Worm (Caenorhabditis elegans) whole organism, L1 larva: Measurements from ENCODE around the gene ung-1.

Source experiments
- C16A3.4 ChIP-seq: fragments of 150-350 bp; optimal IDR thresholded peaks from 2 replicates; lab custom pipeline; 2014; ENCODE audit warnings: missing biosample characterization, missing genetic modification characterization
- C34B4.2 ChIP-seq: sonication (generic microtip); optimal IDR thresholded peaks from 2 replicates; lab custom pipeline; 2017; ENCODE audit warnings: mild to moderate bottlenecking, missing genetic modification characterization, missing compliant biosample characterization
- aha-1 ChIP-seq: fragments of 150-350 bp; optimal IDR thresholded peaks from 2 replicates; lab custom pipeline; 2014; ENCODE audit warnings: missing biosample characterization, missing genetic modification characterization
- alr-1 ChIP-seq: fragments of 200-800 bp; sonication (Bioruptor generic); optimal IDR thresholded peaks from 2 replicates; lab custom pipeline; 2018; ENCODE audit warnings: borderline replicate concordance, mild to moderate bottlenecking, missing genetic modification characterization, missing compliant biosample characterization
- ama-1 ChIP-seq: fragments of 150-350 bp; optimal IDR thresholded peaks from 2 replicates; lab custom pipeline; 2014
- ceh-63 ChIP-seq: fragments of 200-800 bp; sonication (Bioruptor generic); optimal IDR thresholded peaks from 2 replicates; lab custom pipeline; 2018; ENCODE audit warnings: mild to moderate bottlenecking, missing genetic modification characterization, missing compliant biosample characterization
- ceh-82 ChIP-seq, 3 experiments: fragments of 150-350 bp in 1 of 3; sonication (generic microtip) in 2 of 3; optimal IDR thresholded peaks; 2 replicates each; lab custom pipeline; 2014 to 2017; ENCODE audit warnings: missing biosample characterization in 3 of 3, missing genetic modification characterization in 3 of 3
- ceh-88 ChIP-seq: fragments of 200-800 bp; sonication (Bioruptor generic); IDR thresholded peaks from 2 replicates; pipeline ENCODE4 v1.3.6; 2022; ENCODE audit warnings: missing genetic modification characterization, missing compliant biosample characterization
- ceh-90 ChIP-seq: sonication (generic microtip); optimal IDR thresholded peaks from 2 replicates; lab custom pipeline; 2016; ENCODE audit warnings: missing genetic modification characterization, missing compliant biosample characterization
- ces-1 ChIP-seq: fragments of 150-350 bp; optimal IDR thresholded peaks from 2 replicates; lab custom pipeline; 2014; ENCODE audit warnings: missing biosample characterization, missing genetic modification reagents, missing genetic modification characterization
- efl-1 ChIP-seq, 4 experiments: fragments of 150-350 bp; optimal IDR thresholded peaks in 3 of 4; peaks in 1 of 4; 1 replicate in 1 of 4; 2 replicates in 3 of 4; lab custom pipeline; 2014; ENCODE audit warnings: missing biosample characterization in 2 of 4, missing genetic modification characterization in 2 of 4, missing genetic modification reagents in 2 of 4
- efl-3 ChIP-seq: fragments of 200-800 bp; sonication (Bioruptor generic); optimal IDR thresholded peaks from 2 replicates; lab custom pipeline; 2018; ENCODE audit warnings: mild to moderate bottlenecking, missing genetic modification characterization, missing compliant biosample characterization
- egl-27 ChIP-seq, 2 experiments: fragments of 150-350 bp in 1 of 2; sonication (generic microtip); optimal IDR thresholded peaks; 3 replicates each; lab custom pipeline; 2017 to 2018; ENCODE audit warnings: missing biosample characterization in 2 of 2, missing genetic modification characterization in 2 of 2, missing genetic modification reagents in 2 of 2
- fkh-10 ChIP-seq: sonication (generic microtip); optimal IDR thresholded peaks from 2 replicates; lab custom pipeline; 2017; ENCODE audit warnings: missing biosample characterization, missing genetic modification reagents, missing genetic modification characterization
- fkh-4 ChIP-seq: sonication (generic microtip); optimal IDR thresholded peaks from 2 replicates; lab custom pipeline; 2016; ENCODE audit warnings: missing compliant biosample characterization, missing genetic modification characterization, borderline replicate concordance
- fkh-8 ChIP-seq: sonication (generic microtip); optimal IDR thresholded peaks from 2 replicates; lab custom pipeline; 2016; ENCODE audit warnings: mild to moderate bottlenecking, missing genetic modification characterization, missing compliant biosample characterization
- grh-1 ChIP-seq: fragments of 200-800 bp; sonication (Bioruptor generic); IDR thresholded peaks from 2 replicates; pipeline ENCODE4 v1.3.6; 2022; ENCODE audit warnings: missing genetic modification reagents, missing genetic modification characterization, missing compliant biosample characterization
- hlh-17 ChIP-seq: fragments of 200-800 bp; sonication (Bioruptor generic); optimal IDR thresholded peaks from 2 replicates; lab custom pipeline; 2018; ENCODE audit warnings: missing genetic modification characterization, mild to moderate bottlenecking, missing compliant biosample characterization, moderate library complexity, borderline replicate concordance
- hpl-2 ChIP-seq: fragments of 150-350 bp; optimal IDR thresholded peaks from 2 replicates; lab custom pipeline; 2014; ENCODE audit warnings: missing biosample characterization, missing genetic modification reagents, missing genetic modification characterization
- irx-1 ChIP-seq: sonication (generic microtip); optimal IDR thresholded peaks from 2 replicates; lab custom pipeline; 2016; ENCODE audit warnings: missing genetic modification characterization, missing compliant biosample characterization
- isw-1 ChIP-seq: fragments of 200-800 bp; sonication (Bioruptor generic); IDR thresholded peaks from 2 replicates; pipeline ENCODE4 v1.3.6; 2022; ENCODE audit warnings: missing genetic modification characterization, missing compliant biosample characterization
- lin-13 ChIP-seq: fragments of 150-350 bp; optimal IDR thresholded peaks from 2 replicates; lab custom pipeline; 2014; ENCODE audit warnings: missing biosample characterization, missing genetic modification reagents, missing genetic modification characterization
- lin-15B ChIP-seq: fragments of 150-350 bp; sonication (generic microtip); optimal IDR thresholded peaks from 3 replicates; lab custom pipeline; 2014; ENCODE audit warnings: missing biosample characterization, missing genetic modification characterization
- lin-35 ChIP-seq, 2 experiments: fragments of 150-350 bp; optimal IDR thresholded peaks; 2 replicates each; lab custom pipeline; 2014; ENCODE audit warnings: missing biosample characterization in 2 of 2, missing genetic modification characterization in 2 of 2, missing genetic modification reagents in 2 of 2
- lin-39 ChIP-seq: fragments of 150-350 bp; optimal IDR thresholded peaks from 2 replicates; lab custom pipeline; 2014; ENCODE audit warnings: missing biosample characterization, missing genetic modification reagents, missing genetic modification characterization
- lsy-2 ChIP-seq, 2 experiments: fragments of 150-350 bp; optimal IDR thresholded peaks; 2 replicates each; lab custom pipeline; 2014; ENCODE audit warnings: missing biosample characterization in 2 of 2, missing genetic modification characterization in 2 of 2
- mab-9 ChIP-seq: fragments of 200-800 bp; sonication (Bioruptor generic); IDR thresholded peaks from 2 replicates; pipeline ENCODE4 v1.3.6; 2022; ENCODE audit warnings: missing genetic modification reagents, missing genetic modification characterization, missing compliant biosample characterization
- nhr-12 ChIP-seq: sonication (generic microtip); optimal IDR thresholded peaks from 2 replicates; lab custom pipeline; 2017; ENCODE audit warnings: missing biosample characterization, missing genetic modification characterization
- nhr-19 ChIP-seq: fragments of 200-800 bp; sonication (Bioruptor generic); conservative IDR thresholded peaks from 2 replicates; pipeline ENCODE4 v1.3.6; 2022; ENCODE audit warnings: missing genetic modification characterization, missing compliant biosample characterization
- nhr-20 ChIP-seq: sonication (generic microtip); optimal IDR thresholded peaks from 2 replicates; lab custom pipeline; 2016; ENCODE audit warnings: mild to moderate bottlenecking, missing genetic modification characterization, missing compliant biosample characterization
- nhr-237 ChIP-seq: fragments of 150-350 bp; optimal IDR thresholded peaks from 2 replicates; lab custom pipeline; 2014; ENCODE audit warnings: missing biosample characterization, missing genetic modification characterization
- nhr-28 ChIP-seq: fragments of 150-350 bp; optimal IDR thresholded peaks from 2 replicates; lab custom pipeline; 2014; ENCODE audit warnings: missing biosample characterization, missing genetic modification characterization
- nhr-47 ChIP-seq: sonication (generic microtip); optimal IDR thresholded peaks from 2 replicates; lab custom pipeline; 2016; ENCODE audit warnings: mild to moderate bottlenecking, missing genetic modification characterization, moderate library complexity, missing compliant biosample characterization
- nhr-71 ChIP-seq: sonication (generic microtip); optimal IDR thresholded peaks from 2 replicates; lab custom pipeline; 2016; ENCODE audit warnings: mild to moderate bottlenecking, missing genetic modification characterization, moderate library complexity, missing compliant biosample characterization
- nhr-76 ChIP-seq: sonication (generic microtip); optimal IDR thresholded peaks from 2 replicates; lab custom pipeline; 2017; ENCODE audit warnings: missing biosample characterization, missing genetic modification characterization
- nhr-84 ChIP-seq: sonication (generic microtip); optimal IDR thresholded peaks from 2 replicates; lab custom pipeline; 2017; ENCODE audit warnings: missing biosample characterization, missing genetic modification characterization
- nhr-90 ChIP-seq: sonication (generic microtip); optimal IDR thresholded peaks from 2 replicates; lab custom pipeline; 2016; ENCODE audit warnings: mild to moderate bottlenecking, missing genetic modification characterization, missing compliant biosample characterization; ENCODE audit not compliant: poor library complexity
- pqm-1 ChIP-seq: sonication (generic microtip); optimal IDR thresholded peaks from 3 replicates; lab custom pipeline; 2017; ENCODE audit warnings: missing biosample characterization, missing genetic modification characterization
- snu-23 ChIP-seq: sonication (generic microtip); optimal IDR thresholded peaks from 2 replicates; lab custom pipeline; 2016; ENCODE audit warnings: missing genetic modification characterization, missing compliant biosample characterization
- sox-4 ChIP-seq: sonication (generic microtip); optimal IDR thresholded peaks from 2 replicates; lab custom pipeline; 2016; ENCODE audit warnings: missing genetic modification characterization, missing compliant biosample characterization
- swsn-7 ChIP-seq: sonication (generic microtip); optimal IDR thresholded peaks from 2 replicates; lab custom pipeline; 2016; ENCODE audit warnings: missing genetic modification characterization, missing compliant biosample characterization
- unc-130 ChIP-seq: fragments of 150-350 bp; optimal IDR thresholded peaks from 2 replicates; lab custom pipeline; 2017; ENCODE audit warnings: missing biosample characterization, missing genetic modification characterization, inconsistent platforms
- unc-30 ChIP-seq: sonication (generic microtip); optimal IDR thresholded peaks from 2 replicates; lab custom pipeline; 2017; ENCODE audit warnings: missing biosample characterization, missing genetic modification characterization
- unc-62 ChIP-seq: fragments of 150-350 bp; optimal IDR thresholded peaks from 2 replicates; lab custom pipeline; 2014; ENCODE audit warnings: missing biosample characterization, missing genetic modification reagents, missing genetic modification characterization
- vab-15 ChIP-seq: sonication (generic microtip); optimal IDR thresholded peaks from 2 replicates; lab custom pipeline; 2017; ENCODE audit warnings: missing genotype, mild to moderate bottlenecking, missing genetic modification characterization, missing compliant biosample characterization
- zag-1 ChIP-seq: fragments of 150-350 bp; optimal IDR thresholded peaks from 2 replicates; lab custom pipeline; 2014; ENCODE audit warnings: missing biosample characterization, missing genetic modification characterization
- zip-4 ChIP-seq: fragments of 200-800 bp; sonication (Bioruptor generic); optimal IDR thresholded peaks from 2 replicates; lab custom pipeline; 2018; ENCODE audit warnings: mild to moderate bottlenecking, missing genetic modification characterization, moderate library complexity, missing compliant biosample characterization
- ztf-4 ChIP-seq: fragments of 150-350 bp; optimal IDR thresholded peaks from 2 replicates; lab custom pipeline; 2014; ENCODE audit warnings: missing biosample characterization, missing genetic modification characterization

Gene ung-1

DNA sequence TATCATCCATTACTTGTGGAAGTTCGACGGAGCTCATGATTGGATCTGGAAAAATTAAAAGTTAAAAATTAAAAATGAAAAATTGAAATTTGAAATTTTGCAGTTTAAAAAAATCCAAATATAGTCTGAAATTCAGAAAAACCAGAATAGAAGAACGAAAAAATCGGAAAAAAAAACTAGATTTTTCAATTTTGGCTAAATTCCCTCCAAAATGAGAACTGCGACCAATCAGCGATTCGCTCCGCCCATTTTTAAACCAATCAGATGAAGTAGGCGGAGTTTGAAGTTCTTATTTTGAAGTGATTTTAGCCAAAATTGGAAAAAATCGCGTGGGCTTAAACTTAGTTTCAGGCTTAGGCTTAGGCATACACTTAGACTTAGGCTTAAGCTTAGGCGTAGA, 26.9 kb downstream of the ung-1 start, which contains the start of gene Y56A3A.7:
TSS of gene Y56A3A.7 (minus strand) at position 47 of the 400 bp plus-strand sequence.
- TF ChIP-seq efl-1 (optimal IDR thresholded peaks at IDR 0.05; lab: Kevin White, UChicago) (no peak), efl-1 (GFP tag; optimal IDR thresholded peaks at IDR 0.05 in 1 of 2; lab: Kevin White, UChicago) (peak in 1 of 2 experiments; percentile 79), alr-1 (tag; lab: Kevin White, UChicago) (no peak)

DNA sequence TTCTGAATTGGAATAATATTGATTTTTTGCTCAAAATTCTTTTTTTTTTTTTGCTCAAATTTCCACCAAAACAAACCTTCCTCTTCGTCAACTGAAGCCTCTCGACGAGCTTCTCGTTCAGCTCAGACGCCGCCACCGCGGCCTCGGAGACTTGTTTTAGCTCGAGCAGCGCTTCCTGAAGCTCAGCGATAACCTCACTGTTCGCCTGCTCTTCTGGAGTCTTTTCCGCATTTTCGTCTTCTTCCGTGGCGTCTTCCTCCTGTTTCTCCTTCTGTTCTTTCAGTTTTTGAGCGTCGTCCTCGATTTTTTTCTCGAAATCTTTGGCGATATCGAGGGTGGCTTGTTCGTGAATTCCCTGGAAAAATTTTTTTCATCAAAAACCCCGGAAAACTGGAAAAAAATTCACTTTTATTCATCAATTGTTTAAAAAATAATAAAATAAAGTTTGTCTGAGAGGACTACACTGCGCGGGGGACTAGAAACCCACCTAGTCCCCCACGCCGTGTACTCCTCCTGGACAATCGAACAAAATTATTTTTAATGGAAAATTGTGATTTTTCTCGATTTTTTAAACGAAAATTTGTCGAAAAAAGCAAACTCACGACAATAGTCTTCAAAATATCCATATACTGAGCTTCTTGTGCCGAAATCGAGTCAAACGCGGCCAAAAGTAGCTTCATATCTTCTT, 27.7 kb downstream of the ung-1 start:
- TF ChIP-seq lin-15B (tag; lab: Kevin White, UChicago) (peak; percentile 82), nhr-28 (tag; lab: Kevin White, UChicago) (no peak), lin-35 (GFP tag; optimal IDR thresholded peaks at IDR 0.05; lab: Kevin White, UChicago) (peak; percentile 71 to 77), lsy-2 (tag; optimal IDR thresholded peaks at IDR 0.05; lab: Kevin White, UChicago) (peak; percentile 88 to 93), fkh-10 (peak; percentile 40), aha-1 (tag; lab: Kevin White, UChicago) (no peak), egl-27 (tag; optimal IDR thresholded peaks at IDR 0.05; lab: Kevin White, UChicago) (no peak), alr-1 (tag; lab: Kevin White, UChicago) (no peak), lin-39 (tag; lab: Kevin White, UChicago) (peak; percentile 90), unc-30 (tag; lab: Kevin White, UChicago) (no peak), hlh-17 (peak; percentile 100), nhr-71 (tag; lab: Kevin White, UChicago) (peak; percentile 98), isw-1 (GFP tag; lab: Robert Waterston, UW) (peak; percentile 91), snu-23 (peak; percentile 96), nhr-90 (tag; lab: Kevin White, UChicago) (peak; percentile 99), ceh-82 (tag; optimal IDR thresholded peaks at IDR 0.05; lab: Kevin White, UChicago) (peak; percentile 82 to 92 (median 87)), irx-1 (tag; lab: Kevin White, UChicago) (peak; percentile 100), fkh-8 (tag; lab: Kevin White, UChicago) (peak; percentile 95), nhr-12 (tag; lab: Kevin White, UChicago) (peak; percentile 23), mab-9 (peak; percentile 97), hpl-2 (no peak), vab-15 (tag; lab: Kevin White, UChicago) (peak; percentile 91), pqm-1 (no peak), unc-62 (GFP tag; lab: Kevin White, UChicago) (no peak), zag-1 (tag; lab: Kevin White, UChicago) (peak; percentile 60), C34B4.2 (peak; percentile 66), nhr-20 (tag; lab: Kevin White, UChicago) (peak; percentile 96), efl-1 (optimal IDR thresholded peaks at IDR 0.05; lab: Kevin White, UChicago) (peak; percentile 77 to 84), efl-1 (GFP tag; optimal IDR thresholded peaks at IDR 0.05 in 1 of 2; lab: Kevin White, UChicago) (peak; percentile 82 to 97), nhr-237 (tag; lab: Kevin White, UChicago) (peak; percentile 3), ceh-88 (peak; percentile 90), efl-3 (GFP tag; lab: Kevin White, UChicago) (peak; percentile 99), nhr-47 (tag; lab: Kevin White, UChicago) (peak; percentile 99), nhr-19 (GFP tag; lab: Robert Waterston, UW) (peak; percentile 95), ces-1 (no peak), ceh-90 (peak; percentile 100), grh-1 (GFP tag; lab: Robert Waterston, UW) (peak; percentile 82), ztf-4 (tag; lab: Kevin White, UChicago) (peak; percentile 77), sox-4 (tag; lab: Kevin White, UChicago) (peak; percentile 99), fkh-4 (peak; percentile 100), lin-13 (GFP tag; lab: Kevin White, UChicago) (peak; percentile 83), swsn-7 (tag; lab: Kevin White, UChicago) (peak; percentile 97), C16A3.4 (peak; percentile 66), nhr-84 (tag; lab: Kevin White, UChicago) (peak; percentile 22), ama-1 (lab: Kevin White, UChicago) (peak; percentile 76), ceh-63 (GFP tag; lab: Kevin White, UChicago) (peak; percentile 92), zip-4 (GFP tag; lab: Kevin White, UChicago) (peak; percentile 91), nhr-76 (tag; lab: Kevin White, UChicago) (no peak), unc-130 (tag; lab: Kevin White, UChicago) (peak; percentile 52)
